Worm (Caenorhabditis elegans) whole organism, L4 larva: Measurements from ENCODE around the gene aly-2.

Source experiments
- F26F4.8 ChIP-seq: fragments of 200-800 bp; sonication (Bioruptor generic); conservative IDR thresholded peaks from 2 replicates; pipeline ENCODE4 v1.3.6; 2022; ENCODE audit warnings: missing genetic modification characterization, missing compliant biosample characterization
- T20F7.1 ChIP-seq: fragments of 200-800 bp; sonication (Bioruptor generic); optimal IDR thresholded peaks from 2 replicates; lab custom pipeline; 2018; ENCODE audit warnings: mild to moderate bottlenecking, missing genetic modification characterization, missing compliant biosample characterization
- T26A8.4 ChIP-seq: fragments of 200-800 bp; sonication (Bioruptor generic); IDR thresholded peaks from 2 replicates; pipeline ENCODE4 v1.3.6; 2022; ENCODE audit warnings: missing genetic modification characterization, missing compliant biosample characterization
- Y5F2A.4 ChIP-seq: fragments of 200-800 bp; sonication (Bioruptor generic); optimal IDR thresholded peaks from 2 replicates; lab custom pipeline; 2018; ENCODE audit warnings: mild to moderate bottlenecking, missing genetic modification characterization, missing compliant biosample characterization
- ceh-62 ChIP-seq: sonication (generic microtip); optimal IDR thresholded peaks from 2 replicates; lab custom pipeline; 2017; ENCODE audit warnings: missing biosample characterization, missing genetic modification characterization
- ceh-82 ChIP-seq: sonication (generic microtip); optimal IDR thresholded peaks from 2 replicates; lab custom pipeline; 2017; ENCODE audit warnings: missing biosample characterization, missing genetic modification characterization
- cey-2 ChIP-seq: sonication (generic microtip); optimal IDR thresholded peaks from 3 replicates; lab custom pipeline; 2017; ENCODE audit warnings: missing genetic modification characterization, mild to moderate bottlenecking, missing compliant biosample characterization, antibody characterized with exemption, borderline replicate concordance; ENCODE audit not compliant: insufficient read depth
- daf-16 ChIP-seq, 3 experiments: sonication (generic microtip); optimal IDR thresholded peaks; 2 replicates each; lab custom pipeline; 2016 to 2017; ENCODE audit warnings: missing genetic modification characterization in 3 of 3, missing genetic modification reagents in 3 of 3, mild to moderate bottlenecking in 2 of 3, missing compliant biosample characterization in 2 of 3, missing biosample characterization in 1 of 3, moderate library complexity in 1 of 3
- daf-8 ChIP-seq: fragments of 200-800 bp; sonication (Bioruptor generic); IDR thresholded peaks from 2 replicates; pipeline ENCODE4 v1.3.6; 2022; ENCODE audit warnings: missing genetic modification characterization, missing compliant biosample characterization
- dmd-6 ChIP-seq: fragments of 200-800 bp; sonication (Bioruptor generic); IDR thresholded peaks from 2 replicates; pipeline ENCODE4 v1.3.6; 2022; ENCODE audit warnings: missing genetic modification reagents, missing genetic modification characterization, missing compliant biosample characterization
- dmd-9 ChIP-seq: fragments of 200-800 bp; sonication (Bioruptor generic); IDR thresholded peaks from 2 replicates; pipeline ENCODE4 v1.3.6; 2022; ENCODE audit warnings: missing genetic modification reagents, missing genetic modification characterization, missing compliant biosample characterization
- dpl-1 ChIP-seq: fragments of 150-350 bp; optimal IDR thresholded peaks from 2 replicates; lab custom pipeline; 2014; ENCODE audit warnings: missing biosample characterization, missing genetic modification reagents, missing genetic modification characterization
- dve-1 ChIP-seq: sonication (generic microtip); optimal IDR thresholded peaks from 2 replicates; lab custom pipeline; 2017; ENCODE audit warnings: antibody characterized with exemption, mild to moderate bottlenecking, missing genetic modification characterization, missing compliant biosample characterization; ENCODE audit not compliant: insufficient read depth
- egl-27 ChIP-seq: sonication (generic microtip); optimal IDR thresholded peaks from 3 replicates; lab custom pipeline; 2017; ENCODE audit warnings: missing biosample characterization, missing genetic modification reagents, missing genetic modification characterization
- fos-1 ChIP-seq: fragments of 150-350 bp; optimal IDR thresholded peaks from 2 replicates; lab custom pipeline; 2014; ENCODE audit warnings: missing biosample characterization, missing genetic modification characterization
- hlh-11 ChIP-seq: fragments of 200-800 bp; sonication (Bioruptor generic); optimal IDR thresholded peaks from 2 replicates; lab custom pipeline; 2018; ENCODE audit warnings: mild to moderate bottlenecking, missing genetic modification characterization, missing compliant biosample characterization
- hlh-30 ChIP-seq: sonication (generic microtip); optimal IDR thresholded peaks from 2 replicates; lab custom pipeline; 2017; ENCODE audit warnings: antibody characterized with exemption, mild to moderate bottlenecking, missing genetic modification characterization, missing compliant biosample characterization; ENCODE audit not compliant: insufficient read depth
- lin-29 ChIP-seq: fragments of 200-800 bp; sonication (Bioruptor generic); IDR thresholded peaks from 2 replicates; pipeline ENCODE4 v1.3.6; 2022; ENCODE audit warnings: missing genetic modification reagents, missing genetic modification characterization, missing compliant biosample characterization
- madf-5 ChIP-seq, 2 experiments: fragments of 200-800 bp; sonication (Bioruptor generic); IDR thresholded peaks; 2 replicates each; pipeline ENCODE4 v1.3.6; 2022; ENCODE audit warnings: missing compliant biosample characterization in 2 of 2, missing genetic modification characterization in 2 of 2
- mep-1 ChIP-seq: fragments of 150-350 bp; sonication (generic microtip); optimal IDR thresholded peaks from 3 replicates; lab custom pipeline; 2014; ENCODE audit warnings: missing biosample characterization, missing genetic modification characterization
- mxl-2 ChIP-seq: fragments of 200-800 bp; sonication (Bioruptor generic); conservative IDR thresholded peaks from 2 replicates; pipeline ENCODE4 v1.3.6; 2022; ENCODE audit warnings: missing genetic modification reagents, missing genetic modification characterization, missing compliant biosample characterization
- mxl-3 ChIP-seq: fragments of 200-800 bp; sonication (Bioruptor generic); optimal IDR thresholded peaks from 2 replicates; lab custom pipeline; 2018; ENCODE audit warnings: mild to moderate bottlenecking, missing genetic modification characterization, missing compliant biosample characterization
- nhr-102 ChIP-seq: sonication (generic microtip); optimal IDR thresholded peaks from 2 replicates; lab custom pipeline; 2016; ENCODE audit warnings: mild to moderate bottlenecking, missing genetic modification characterization, moderate library complexity, missing compliant biosample characterization
- nhr-237 ChIP-seq: sonication (generic microtip); optimal IDR thresholded peaks from 2 replicates; lab custom pipeline; 2017; ENCODE audit warnings: missing biosample characterization, missing genetic modification characterization
- nhr-28 ChIP-seq: fragments of 150-350 bp; optimal IDR thresholded peaks from 2 replicates; lab custom pipeline; 2014; ENCODE audit warnings: missing biosample characterization, missing genetic modification characterization
- nhr-6 ChIP-seq: fragments of 150-350 bp; optimal IDR thresholded peaks from 2 replicates; lab custom pipeline; 2014; ENCODE audit warnings: missing biosample characterization, missing genetic modification characterization
- nhr-77 ChIP-seq: fragments of 150-350 bp; optimal IDR thresholded peaks from 2 replicates; lab custom pipeline; 2014; ENCODE audit warnings: missing biosample characterization, missing genetic modification characterization
- pqm-1 ChIP-seq: sonication (generic microtip); optimal IDR thresholded peaks from 2 replicates; lab custom pipeline; 2017; ENCODE audit warnings: missing biosample characterization, missing genetic modification characterization
- rbr-2 ChIP-seq: sonication (generic microtip); optimal IDR thresholded peaks from 2 replicates; lab custom pipeline; 2016; ENCODE audit warnings: missing genotype, missing genetic modification characterization, missing compliant biosample characterization
- set-16 ChIP-seq: fragments of 200-800 bp; sonication (Bioruptor generic); IDR thresholded peaks from 2 replicates; pipeline ENCODE4 v1.3.6; 2022; ENCODE audit warnings: missing genetic modification reagents, missing genetic modification characterization, missing compliant biosample characterization
- snpc-1.2 ChIP-seq: fragments of 200-800 bp; sonication (Bioruptor generic); IDR thresholded peaks from 2 replicates; pipeline ENCODE4 v1.3.6; 2022; ENCODE audit warnings: missing genetic modification reagents, missing genetic modification characterization, missing compliant biosample characterization
- spr-1 ChIP-seq: sonication (generic microtip); optimal IDR thresholded peaks from 2 replicates; lab custom pipeline; 2016; ENCODE audit warnings: mild to moderate bottlenecking, missing genetic modification characterization, missing compliant biosample characterization
- spr-3 ChIP-seq: fragments of 200-800 bp; sonication (Bioruptor generic); optimal IDR thresholded peaks from 2 replicates; lab custom pipeline; 2018; ENCODE audit warnings: mild to moderate bottlenecking, missing genetic modification characterization, missing compliant biosample characterization
- unc-62 ChIP-seq, 3 experiments: fragments of 150-350 bp in 1 of 3; sonication (generic microtip); optimal IDR thresholded peaks in 2 of 3; peaks in 1 of 3; 1 replicate in 1 of 3; 2 replicates in 2 of 3; lab custom pipeline; 2014 to 2017; ENCODE audit warnings: missing biosample characterization in 3 of 3, missing genetic modification characterization in 3 of 3, missing genetic modification reagents in 3 of 3, missing genotype in 1 of 3
- zfp-2 ChIP-seq: sonication (generic microtip); optimal IDR thresholded peaks from 2 replicates; lab custom pipeline; 2016; ENCODE audit warnings: mild to moderate bottlenecking, missing genetic modification characterization, missing compliant biosample characterization
- zip-11 ChIP-seq: fragments of 200-800 bp; sonication (Bioruptor generic); IDR thresholded peaks from 2 replicates; pipeline ENCODE4 v1.3.6; 2022; ENCODE audit warnings: missing genetic modification characterization, missing compliant biosample characterization
- ztf-11 ChIP-seq: fragments of 150-350 bp; optimal IDR thresholded peaks from 2 replicates; lab custom pipeline; 2014; ENCODE audit warnings: missing biosample characterization, missing genetic modification characterization

The aly-2 gene

ce11 chrIV:9112019-9112418 lies 35.2 kb upstream of the aly-2 start:
- TF ChIP-seq T26A8.4 (GFP tag; lab: Robert Waterston, UW): no peak
- TF ChIP-seq spr-3 (GFP tag; lab: Kevin White, UChicago): no peak
- TF ChIP-seq nhr-237 (tag; lab: Kevin White, UChicago): no peak
- TF ChIP-seq spr-1 (tag; lab: Kevin White, UChicago): no peak
- TF ChIP-seq hlh-11 (tag; lab: Kevin White, UChicago): peak; percentile 72
- TF ChIP-seq cey-2 (tag; lab: Kevin White, UChicago): peak; percentile 64
- TF ChIP-seq egl-27 (tag; lab: Kevin White, UChicago): no peak
- no peak for TF ChIP-seq mep-1
- no peak for TF ChIP-seq madf-5 (GFP tag; IDR thresholded peaks at IDR 0.05; lab: Robert Waterston, UW)
- TF ChIP-seq dmd-6 (GFP tag; lab: Robert Waterston, UW): peak; percentile 70
- TF ChIP-seq mxl-2: no peak
- peak; percentile 15 for TF ChIP-seq dpl-1 (GFP tag; lab: Kevin White, UChicago)
- TF ChIP-seq Y5F2A.4 (GFP tag; lab: Kevin White, UChicago): no peak
- no peak for TF ChIP-seq lin-29
- peak; percentile 57 for TF ChIP-seq dve-1 (tag; lab: Kevin White, UChicago)
- no peak for TF ChIP-seq nhr-77
- peak; percentile 18 for TF ChIP-seq hlh-30 (tag; lab: Kevin White, UChicago)
- TF ChIP-seq pqm-1: peak; percentile 91
- no peak for TF ChIP-seq ceh-62
- peak; percentile 80 for TF ChIP-seq nhr-28
- no peak for TF ChIP-seq ztf-11 (tag; lab: Kevin White, UChicago)
- no peak for TF ChIP-seq set-16 (GFP tag; lab: Robert Waterston, UW)
- peak; percentile 68 for TF ChIP-seq mxl-3 (GFP tag; lab: Kevin White, UChicago)
- TF ChIP-seq F26F4.8: no peak
- no peak for TF ChIP-seq daf-16 (GFP tag; optimal IDR thresholded peaks at IDR 0.05; lab: Kevin White, UChicago)
- TF ChIP-seq daf-16 (tag; optimal IDR thresholded peaks at IDR 0.05; lab: Kevin White, UChicago): peak; percentile 52
- no peak for TF ChIP-seq daf-8 (GFP tag; lab: Robert Waterston, UW)

- TF ChIP-seq dve-1 (tag; lab: Kevin White, UChicago) (peak; percentile 13), nhr-6 (tag; lab: Kevin White, UChicago) (peak; percentile 57), ceh-62 (no peak), ceh-82 (no peak), fos-1 (tag; lab: Kevin White, UChicago) (no peak)
- TF ChIP-seq, all 104 proteins: peak for 2
These were observed 33.2 kb upstream of the aly-2 start for ce11 chrIV:9114078-9114477.

DNA sequence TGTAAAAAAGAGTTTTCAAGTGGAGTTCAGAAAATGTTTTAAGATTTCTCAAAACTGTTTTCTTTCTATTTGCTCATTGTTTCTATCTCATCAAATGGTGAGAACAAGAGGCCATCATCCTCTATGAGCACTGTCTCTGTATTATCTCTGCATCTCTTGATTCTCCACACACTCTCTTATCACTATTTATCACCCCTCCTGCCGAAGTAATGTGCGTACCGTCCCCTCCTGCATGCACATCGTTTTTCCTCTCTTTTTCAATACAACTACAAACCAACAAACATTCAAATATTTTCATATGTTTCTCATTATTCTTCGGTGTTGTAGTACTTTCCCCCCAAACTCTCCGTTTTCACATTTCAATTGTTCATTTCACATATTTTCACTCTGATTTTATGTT lies 30.8 kb upstream of the aly-2 start:
- TF ChIP-seq pqm-1 (peak; percentile 73), rbr-2 (tag; lab: Kevin White, UChicago) (no peak), daf-16 (GFP tag; optimal IDR thresholded peaks at IDR 0.05; lab: Kevin White, UChicago) (no peak), daf-16 (tag; optimal IDR thresholded peaks at IDR 0.05; lab: Kevin White, UChicago) (peak; percentile 38), hlh-11 (tag; lab: Kevin White, UChicago) (peak; percentile 29), mxl-3 (GFP tag; lab: Kevin White, UChicago) (peak; percentile 10), dmd-9 (GFP tag; lab: Robert Waterston, UW) (no peak), zfp-2 (tag; lab: Kevin White, UChicago) (no peak), dve-1 (tag; lab: Kevin White, UChicago) (peak; percentile 54), ceh-82 (no peak), nhr-28 (peak; percentile 80)

DNA sequence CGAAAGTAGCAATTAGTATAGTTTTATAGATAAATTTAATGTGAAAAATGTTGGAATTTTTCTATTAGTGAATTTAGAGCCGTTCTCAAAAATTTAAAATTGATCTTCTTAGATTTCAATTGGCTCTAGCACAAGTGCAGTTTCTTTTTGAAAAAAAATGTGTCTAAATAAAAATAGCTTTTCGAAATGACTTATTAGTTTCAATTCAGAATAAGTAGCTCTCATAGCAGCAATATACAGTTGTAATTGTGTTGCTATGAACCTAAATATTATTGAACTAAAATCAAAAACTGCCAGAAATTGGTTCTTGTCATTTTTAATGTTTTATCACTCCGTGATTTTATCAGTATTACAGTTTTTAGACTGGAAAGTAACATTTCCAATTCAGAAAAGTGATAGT lies 29.6 kb upstream of the aly-2 start:
- TF ChIP-seq daf-16 (GFP tag; optimal IDR thresholded peaks at IDR 0.05; lab: Kevin White, UChicago) (no peak), daf-16 (tag; optimal IDR thresholded peaks at IDR 0.05; lab: Kevin White, UChicago) (peak; percentile 48), T20F7.1 (GFP tag; lab: Kevin White, UChicago) (no peak), fos-1 (tag; lab: Kevin White, UChicago) (no peak), unc-62 (GFP tag; optimal IDR thresholded peaks at IDR 0.05 in 1 of 2; lab: Kevin White, UChicago) (peak in 1 of 2 experiments; percentile 94), unc-62 (tag; optimal IDR thresholded peaks at IDR 0.05; lab: Kevin White, UChicago) (no peak), zip-11 (GFP tag; lab: Robert Waterston, UW) (no peak), snpc-1.2 (GFP tag; lab: Robert Waterston, UW) (no peak), nhr-102 (tag; lab: Kevin White, UChicago) (no peak)
